Worm (Caenorhabditis elegans) whole organism, mixed stage, embryonic: ENCODE measurements around the gene cnd-1.

Source experiments
- M03D4.4 ChIP-seq: sonication (generic microtip); optimal IDR thresholded peaks from 2 replicates; lab custom pipeline; 2017; ENCODE audit warnings: mild to moderate bottlenecking, missing genetic modification characterization, missing compliant biosample characterization
- bed-3 ChIP-seq: fragments of 200-800 bp; sonication (Bioruptor generic); optimal IDR thresholded peaks from 3 replicates; lab custom pipeline; 2018; ENCODE audit warnings: mild to moderate bottlenecking, missing genetic modification characterization, moderate library complexity, missing compliant biosample characterization
- blmp-1 ChIP-seq: fragments of 150-350 bp; optimal IDR thresholded peaks from 2 replicates; lab custom pipeline; 2014; ENCODE audit warnings: missing biosample characterization, missing genetic modification characterization
- ceh-39 ChIP-seq: fragments of 150-350 bp; optimal IDR thresholded peaks from 2 replicates; lab custom pipeline; 2014; ENCODE audit warnings: missing biosample characterization, missing genetic modification characterization
- ceh-43 ChIP-seq: fragments of 200-800 bp; sonication (Bioruptor generic); optimal IDR thresholded peaks from 2 replicates; lab custom pipeline; 2018; ENCODE audit warnings: mild to moderate bottlenecking, missing genetic modification characterization, moderate library complexity, missing compliant biosample characterization
- ceh-83 ChIP-seq: fragments of 200-800 bp; sonication (Bioruptor generic); optimal IDR thresholded peaks from 2 replicates; lab custom pipeline; 2018; ENCODE audit warnings: mild to moderate bottlenecking, missing genetic modification characterization, missing compliant biosample characterization
- ces-1 ChIP-seq: fragments of 150-350 bp; optimal IDR thresholded peaks from 2 replicates; lab custom pipeline; 2014; ENCODE audit warnings: missing biosample characterization, missing genetic modification reagents, missing genetic modification characterization
- cnd-1 ChIP-seq: fragments of 200-800 bp; sonication (Bioruptor generic); optimal IDR thresholded peaks from 2 replicates; lab custom pipeline; 2018; ENCODE audit warnings: mild to moderate bottlenecking, missing genetic modification characterization, missing compliant biosample characterization
- drap-1 ChIP-seq: fragments of 200-800 bp; sonication (Bioruptor generic); optimal IDR thresholded peaks from 3 replicates; lab custom pipeline; 2018; ENCODE audit warnings: mild to moderate bottlenecking, missing genetic modification characterization, missing compliant biosample characterization
- elt-1 ChIP-seq: sonication (generic microtip); optimal IDR thresholded peaks from 2 replicates; lab custom pipeline; 2017; ENCODE audit warnings: missing genetic modification characterization, mild to moderate bottlenecking, missing compliant biosample characterization, antibody characterized with exemption, moderate library complexity, borderline replicate concordance; ENCODE audit not compliant: insufficient read depth
- elt-3 ChIP-seq: fragments of 150-350 bp; optimal IDR thresholded peaks from 2 replicates; lab custom pipeline; 2014; ENCODE audit warnings: missing biosample characterization, missing genetic modification characterization
- flh-1 ChIP-seq: fragments of 200-800 bp; sonication (Bioruptor generic); optimal IDR thresholded peaks from 2 replicates; lab custom pipeline; 2018; ENCODE audit warnings: mild to moderate bottlenecking, missing genetic modification characterization, moderate library complexity, missing compliant biosample characterization
- ham-2 ChIP-seq: fragments of 200-800 bp; sonication (Bioruptor generic); optimal IDR thresholded peaks from 2 replicates; lab custom pipeline; 2018; ENCODE audit warnings: mild to moderate bottlenecking, missing genetic modification characterization, missing compliant biosample characterization
- hlh-1 ChIP-seq: fragments of 150-350 bp; optimal IDR thresholded peaks from 2 replicates; lab custom pipeline; 2014; ENCODE audit warnings: missing biosample characterization, missing genetic modification reagents, missing genetic modification characterization
- lin-13 ChIP-seq: fragments of 150-350 bp; optimal IDR thresholded peaks from 2 replicates; lab custom pipeline; 2014; ENCODE audit warnings: missing biosample characterization, missing genetic modification characterization
- lin-32 ChIP-seq: fragments of 200-800 bp; sonication (Bioruptor generic); optimal IDR thresholded peaks from 2 replicates; lab custom pipeline; 2018; ENCODE audit warnings: mild to moderate bottlenecking, missing genetic modification characterization, missing compliant biosample characterization
- lsy-2 ChIP-seq: fragments of 150-350 bp; optimal IDR thresholded peaks from 2 replicates; lab custom pipeline; 2014; ENCODE audit warnings: missing biosample characterization, missing genetic modification characterization
- mab-5 ChIP-seq: fragments of 150-350 bp; optimal IDR thresholded peaks from 2 replicates; lab custom pipeline; 2014; ENCODE audit warnings: missing biosample characterization, missing genetic modification characterization
- mep-1 ChIP-seq: fragments of 150-350 bp; optimal IDR thresholded peaks from 2 replicates; lab custom pipeline; 2017; ENCODE audit warnings: missing biosample characterization, missing genetic modification reagents, missing genetic modification characterization, inconsistent platforms
- mls-2 ChIP-seq: sonication (generic microtip); optimal IDR thresholded peaks from 2 replicates; lab custom pipeline; 2016; ENCODE audit warnings: mild to moderate bottlenecking, missing genetic modification characterization, moderate library complexity, missing compliant biosample characterization
- nhr-2 ChIP-seq: fragments of 150-350 bp; optimal IDR thresholded peaks from 2 replicates; lab custom pipeline; 2014; ENCODE audit warnings: missing biosample characterization, missing genetic modification characterization
- nhr-237 ChIP-seq: fragments of 150-350 bp; optimal IDR thresholded peaks from 2 replicates; lab custom pipeline; 2014; ENCODE audit warnings: missing biosample characterization, missing genetic modification characterization
- nhr-28 ChIP-seq: fragments of 150-350 bp; optimal IDR thresholded peaks from 2 replicates; lab custom pipeline; 2014; ENCODE audit warnings: missing biosample characterization, missing genetic modification characterization
- nhr-76 ChIP-seq: sonication (generic microtip); optimal IDR thresholded peaks from 2 replicates; lab custom pipeline; 2017; ENCODE audit warnings: missing biosample characterization, missing genetic modification characterization
- pha-4 ChIP-seq: fragments of 150-350 bp; optimal IDR thresholded peaks from 2 replicates; lab custom pipeline; 2018; ENCODE audit warnings: missing biosample characterization, missing genetic modification reagents, missing genetic modification characterization
- sem-2 ChIP-seq: fragments of 200-800 bp; sonication (Bioruptor generic); optimal IDR thresholded peaks from 2 replicates; lab custom pipeline; 2018; ENCODE audit warnings: mild to moderate bottlenecking, missing genetic modification characterization, missing compliant biosample characterization
- snpc-4 ChIP-seq: fragments of 150-350 bp; optimal IDR thresholded peaks from 2 replicates; lab custom pipeline; 2014; ENCODE audit warnings: missing biosample characterization, missing genetic modification characterization
- sptf-1 ChIP-seq: sonication (generic microtip); optimal IDR thresholded peaks from 2 replicates; lab custom pipeline; 2017; ENCODE audit warnings: mild to moderate bottlenecking, missing genetic modification characterization, moderate library complexity, missing compliant biosample characterization
- tbx-8 ChIP-seq: fragments of 200-800 bp; sonication (Bioruptor generic); optimal IDR thresholded peaks from 2 replicates; lab custom pipeline; 2018; ENCODE audit warnings: mild to moderate bottlenecking, missing genetic modification characterization, moderate library complexity, missing compliant biosample characterization
- unc-120 ChIP-seq: sonication (generic microtip); optimal IDR thresholded peaks from 2 replicates; lab custom pipeline; 2017; ENCODE audit warnings: missing genetic modification characterization, missing compliant biosample characterization; ENCODE audit not compliant: poor library complexity, severe bottlenecking
- unc-39 ChIP-seq: fragments of 150-350 bp; optimal IDR thresholded peaks from 2 replicates; lab custom pipeline; 2014; ENCODE audit warnings: missing biosample characterization, missing genetic modification characterization
- unc-62 ChIP-seq: fragments of 150-350 bp; optimal IDR thresholded peaks from 2 replicates; lab custom pipeline; 2014; ENCODE audit warnings: missing biosample characterization, missing genetic modification reagents, missing genetic modification characterization
- zip-8 ChIP-seq: fragments of 150-350 bp; optimal IDR thresholded peaks from 2 replicates; lab custom pipeline; 2014; ENCODE audit warnings: missing biosample characterization, missing genetic modification characterization
- ztf-11 ChIP-seq: fragments of 150-350 bp; optimal IDR thresholded peaks from 2 replicates; lab custom pipeline; 2014; ENCODE audit warnings: missing biosample characterization, missing genetic modification characterization

The cnd-1 gene

ce11 chrIII:5244539-5244938, at the start of gene cnd-1:
Gene cnd-1 (minus strand): TSS chrIII:5244639.
- peak; percentile 72 for TF ChIP-seq nhr-2 (tag; lab: Kevin White, UChicago)
- TF ChIP-seq lin-13 (tag; lab: Kevin White, UChicago): no peak

ce11 chrIII:5291281-5291680, 46.8 kb upstream of the cnd-1 start:
- TF ChIP-seq hlh-1 (tag; lab: Kevin White, UChicago) (no peak), mep-1 (tag; lab: Kevin White, UChicago) (no peak), elt-3 (tag; lab: Kevin White, UChicago) (no peak), zip-8 (no peak), flh-1 (no peak), mab-5 (tag; lab: Kevin White, UChicago) (no peak), unc-39 (tag; lab: Kevin White, UChicago) (no peak), lin-13 (tag; lab: Kevin White, UChicago) (no peak), ceh-39 (no peak), mls-2 (tag; lab: Kevin White, UChicago) (no peak), ceh-43 (no peak), unc-120 (tag; lab: Kevin White, UChicago) (no peak), ces-1 (GFP tag; lab: Kevin White, UChicago) (no peak), cnd-1 (tag; lab: Kevin White, UChicago) (no peak), blmp-1 (no peak), bed-3 (GFP tag; lab: Kevin White, UChicago) (no peak), ztf-11 (tag; lab: Kevin White, UChicago) (no peak), nhr-237 (tag; lab: Kevin White, UChicago) (no peak), nhr-28 (tag; lab: Kevin White, UChicago) (no peak), ham-2 (GFP tag; lab: Kevin White, UChicago) (no peak)

- no peak for TF ChIP-seq mep-1 (tag; lab: Kevin White, UChicago)
- no peak for TF ChIP-seq flh-1
- TF ChIP-seq pha-4 (tag; lab: Kevin White, UChicago): no peak
- no peak for TF ChIP-seq ceh-83 (GFP tag; lab: Kevin White, UChicago)
- TF ChIP-seq nhr-28 (tag; lab: Kevin White, UChicago): no peak
- TF ChIP-seq nhr-237 (tag; lab: Kevin White, UChicago): no peak
- no peak for TF ChIP-seq lin-32 (GFP tag; lab: Kevin White, UChicago)
- no peak for TF ChIP-seq drap-1
- no peak for TF ChIP-seq snpc-4 (tag; lab: Kevin White, UChicago)
- TF ChIP-seq sptf-1 (tag; lab: Kevin White, UChicago): no peak
- no peak for TF ChIP-seq blmp-1
- TF ChIP-seq elt-1 (tag; lab: Kevin White, UChicago): no peak
- no peak for TF ChIP-seq ham-2 (GFP tag; lab: Kevin White, UChicago)
- TF ChIP-seq unc-39 (tag; lab: Kevin White, UChicago): no peak
Measured at ce11 chrIII:5290230-5290629, 45.8 kb upstream of the cnd-1 start.

ce11 chrIII:5287877-5288276, 43.4 kb upstream of the cnd-1 start, which contains the start of gene T15B12.1:
Gene T15B12.1 (plus strand): TSS chrIII:5288177.
- no peak for TF ChIP-seq snpc-4 (tag; lab: Kevin White, UChicago)
- no peak for TF ChIP-seq lin-13 (tag; lab: Kevin White, UChicago)
- TF ChIP-seq drap-1: no peak
- no peak for TF ChIP-seq elt-3 (tag; lab: Kevin White, UChicago)
- TF ChIP-seq flh-1: no peak
- no peak for TF ChIP-seq nhr-237 (tag; lab: Kevin White, UChicago)
- no peak for TF ChIP-seq zip-8
- no peak for TF ChIP-seq lin-32 (GFP tag; lab: Kevin White, UChicago)
- TF ChIP-seq nhr-76 (tag; lab: Kevin White, UChicago): no peak
- TF ChIP-seq ztf-11 (tag; lab: Kevin White, UChicago): no peak
- TF ChIP-seq nhr-28 (tag; lab: Kevin White, UChicago): no peak
- no peak for TF ChIP-seq hlh-1 (tag; lab: Kevin White, UChicago)
- TF ChIP-seq pha-4 (tag; lab: Kevin White, UChicago): no peak
- no peak for TF ChIP-seq M03D4.4 (tag; lab: Kevin White, UChicago)
- no peak for TF ChIP-seq lsy-2 (tag; lab: Kevin White, UChicago)
- TF ChIP-seq unc-39 (tag; lab: Kevin White, UChicago): no peak
- no peak for TF ChIP-seq ceh-83 (GFP tag; lab: Kevin White, UChicago)
- TF ChIP-seq mep-1 (tag; lab: Kevin White, UChicago): no peak

ce11 chrIII:5286205-5286604, 41.8 kb upstream of the cnd-1 start, which contains the start of gene ZC395.11:
Gene ZC395.11 (minus strand): TSS chrIII:5286305.
- TF ChIP-seq ceh-39 (no peak), tbx-8 (GFP tag; lab: Kevin White, UChicago) (no peak), unc-62 (GFP tag; lab: Kevin White, UChicago) (no peak), ces-1 (GFP tag; lab: Kevin White, UChicago) (no peak), lin-32 (GFP tag; lab: Kevin White, UChicago) (no peak), zip-8 (no peak), blmp-1 (no peak), sem-2 (GFP tag; lab: Kevin White, UChicago) (no peak), elt-3 (tag; lab: Kevin White, UChicago) (no peak), mab-5 (tag; lab: Kevin White, UChicago) (no peak), mls-2 (tag; lab: Kevin White, UChicago) (no peak), drap-1 (no peak), snpc-4 (tag; lab: Kevin White, UChicago) (no peak), ceh-43 (no peak), lin-13 (tag; lab: Kevin White, UChicago) (no peak), hlh-1 (tag; lab: Kevin White, UChicago) (no peak), M03D4.4 (tag; lab: Kevin White, UChicago) (no peak)
- TF ChIP-seq, all 35 proteins: peak for 0
